Fruit fly (Drosophila melanogaster): ENCODE results near the gene Cpr72Ec.

Cpr72Ec gene

dm6 chr3L:16362119-16362653 lies 5.0 kb downstream of the Cpr72Ec start, which contains the start of gene Cpr72Ea:
Gene Cpr72Ea, plus strand, starts transcription at chr3L:16362603.
- TF ChIP-seq br (GFP tag; optimal IDR thresholded peaks at IDR 0.05): no peak
- no peak for TF ChIP-seq dmrt93B (GFP tag; optimal IDR thresholded peaks at IDR 0.05)
- no peak for TF ChIP-seq Sp1 (GFP tag; optimal IDR thresholded peaks at IDR 0.05)
- no peak for TF ChIP-seq rgr (GFP tag; optimal IDR thresholded peaks at IDR 0.05)
- TF ChIP-seq psq (GFP tag; optimal IDR thresholded peaks at IDR 0.05): no peak
- TF ChIP-seq CG32264 (GFP tag; optimal IDR thresholded peaks at IDR 0.05): no peak
- TF ChIP-seq dl (GFP tag; optimal IDR thresholded peaks at IDR 0.05; ENCODE audit: insufficient read depth in 1 of 2, partially characterized antibody in 2 of 2): no peak
- no peak for TF ChIP-seq fru (GFP tag; optimal IDR thresholded peaks at IDR 0.05)

- TF ChIP-seq Dif (GFP tag; optimal IDR thresholded peaks at IDR 0.05; ENCODE audit: partially characterized antibody): no peak
- TF ChIP-seq Rel (GFP tag; optimal IDR thresholded peaks at IDR 0.05): no peak
- no peak for TF ChIP-seq Rel (tag; optimal IDR thresholded peaks at IDR 0.05)
- TF ChIP-seq tai (GFP tag; optimal IDR thresholded peaks at IDR 0.05): no peak
- no peak for TF ChIP-seq dsf (GFP tag; optimal IDR thresholded peaks at IDR 0.05; ENCODE audit: borderline replicate concordance)
- peak; percentile 74 for TF ChIP-seq HLH106 (tag; optimal IDR thresholded peaks at IDR 0.05)
- TF ChIP-seq GATAd (GFP tag; optimal IDR thresholded peaks at IDR 0.05): no peak
- TF ChIP-seq ey (GFP tag; optimal IDR thresholded peaks at IDR 0.05): peak; percentile 57
- TF ChIP-seq psq (GFP tag; optimal IDR thresholded peaks at IDR 0.05): peak; percentile 53
- peak; percentile 69 for TF ChIP-seq h (GFP tag; optimal IDR thresholded peaks at IDR 0.05)
- no peak for TF ChIP-seq Jra (GFP tag; optimal IDR thresholded peaks at IDR 0.05)
- peak; percentile 25 for TF ChIP-seq dmrt93B (GFP tag; optimal IDR thresholded peaks at IDR 0.05)
- peak; percentile 15 for TF ChIP-seq CG9705 (GFP tag; optimal IDR thresholded peaks at IDR 0.05)
- TF ChIP-seq sage (GFP tag; optimal IDR thresholded peaks at IDR 0.05): no peak
- no peak for TF ChIP-seq Hr83 (GFP tag; optimal IDR thresholded peaks at IDR 0.05; ENCODE audit: poor library complexity, severe bottlenecking)
- TF ChIP-seq N (GFP tag; optimal IDR thresholded peaks at IDR 0.05): no peak
- TF ChIP-seq Vsx2 (GFP tag; optimal IDR thresholded peaks at IDR 0.05; ENCODE audit: partially characterized antibody): no peak
- TF ChIP-seq fru (GFP tag; optimal IDR thresholded peaks at IDR 0.05): peak; percentile 73
- no peak for TF ChIP-seq CrebA (GFP tag; optimal IDR thresholded peaks at IDR 0.05; ENCODE audit: borderline replicate concordance)
- no peak for TF ChIP-seq usp (GFP tag; optimal IDR thresholded peaks at IDR 0.05)
- no peak for TF ChIP-seq Hr78 (GFP tag; optimal IDR thresholded peaks at IDR 0.05)
- no peak for TF ChIP-seq jim (GFP tag; optimal IDR thresholded peaks at IDR 0.05)
- TF ChIP-seq Hnf4 (GFP tag; optimal IDR thresholded peaks at IDR 0.05): no peak
- TF ChIP-seq foxo (GFP tag; optimal IDR thresholded peaks at IDR 0.05): peak in 1 of 2 experiments; percentile 61
- no peak for TF ChIP-seq Mio (GFP tag; optimal IDR thresholded peaks at IDR 0.05)
- TF ChIP-seq Dfd (GFP tag; optimal IDR thresholded peaks at IDR 0.05): no peak
- TF ChIP-seq CG32264 (GFP tag; optimal IDR thresholded peaks at IDR 0.05): no peak
- TF ChIP-seq OdsH (GFP tag; optimal IDR thresholded peaks at IDR 0.05): peak; percentile 59
- no peak for TF ChIP-seq Abd-B (GFP tag; optimal IDR thresholded peaks at IDR 0.05)
- peak; percentile 78 for TF ChIP-seq Sp1 (GFP tag; optimal IDR thresholded peaks at IDR 0.05)
- no peak for TF ChIP-seq lola (GFP tag; optimal IDR thresholded peaks at IDR 0.05)
- peak; percentile 51 for TF ChIP-seq br (GFP tag; optimal IDR thresholded peaks at IDR 0.05)
- TF ChIP-seq woc (GFP tag; optimal IDR thresholded peaks at IDR 0.05): peak; percentile 35
- no peak for TF ChIP-seq dl (GFP tag; optimal IDR thresholded peaks at IDR 0.05; ENCODE audit: insufficient read depth in 1 of 2, partially characterized antibody in 2 of 2)
- peak; percentile 56 for TF ChIP-seq rgr (GFP tag; optimal IDR thresholded peaks at IDR 0.05)
- TF ChIP-seq sv (GFP tag; optimal IDR thresholded peaks at IDR 0.05): no peak
- TF ChIP-seq brk (GFP tag; optimal IDR thresholded peaks at IDR 0.05): no peak
- no peak for TF ChIP-seq pan (optimal IDR thresholded peaks at IDR 0.05)
- no peak for TF ChIP-seq Myc (optimal IDR thresholded peaks at IDR 0.05)
Observed at dm6 chr3L:16361200-16361815, 5.8 kb downstream of the Cpr72Ec start.

Data from whole organism, wandering third instar larva.